Worm (Caenorhabditis elegans) whole organism, L1 larva: ENCODE data around the gene srbc-59.

Source experiments
- ceh-82 ChIP-seq, 3 experiments: fragments of 150-350 bp in 1 of 3; sonication (generic microtip) in 2 of 3; optimal IDR thresholded peaks; 2 replicates each; lab custom pipeline; 2014 to 2017; ENCODE audit warnings: missing biosample characterization in 3 of 3, missing genetic modification characterization in 3 of 3
- egl-27 ChIP-seq, 2 experiments: fragments of 150-350 bp in 1 of 2; sonication (generic microtip); optimal IDR thresholded peaks; 3 replicates each; lab custom pipeline; 2017 to 2018; ENCODE audit warnings: missing biosample characterization in 2 of 2, missing genetic modification characterization in 2 of 2, missing genetic modification reagents in 2 of 2
- elt-3 ChIP-seq, 6 experiments: fragments of 150-350 bp in 1 of 6; sonication (generic microtip); optimal IDR thresholded peaks; 2 replicates each; lab custom pipeline; 2017 to 2018; ENCODE audit warnings: missing biosample characterization in 6 of 6, missing genetic modification characterization in 6 of 6, inconsistent platforms in 1 of 6
- fkh-10 ChIP-seq: sonication (generic microtip); optimal IDR thresholded peaks from 2 replicates; lab custom pipeline; 2017; ENCODE audit warnings: missing biosample characterization, missing genetic modification reagents, missing genetic modification characterization
- nhr-76 ChIP-seq: sonication (generic microtip); optimal IDR thresholded peaks from 2 replicates; lab custom pipeline; 2017; ENCODE audit warnings: missing biosample characterization, missing genetic modification characterization
- pqm-1 ChIP-seq: sonication (generic microtip); optimal IDR thresholded peaks from 3 replicates; lab custom pipeline; 2017; ENCODE audit warnings: missing biosample characterization, missing genetic modification characterization
- swsn-7 ChIP-seq: sonication (generic microtip); optimal IDR thresholded peaks from 2 replicates; lab custom pipeline; 2016; ENCODE audit warnings: missing genetic modification characterization, missing compliant biosample characterization
- tbx-2 ChIP-seq: sonication (generic microtip); optimal IDR thresholded peaks from 2 replicates; lab custom pipeline; 2016; ENCODE audit warnings: missing genetic modification characterization, missing compliant biosample characterization
- unc-30 ChIP-seq: sonication (generic microtip); optimal IDR thresholded peaks from 2 replicates; lab custom pipeline; 2017; ENCODE audit warnings: missing biosample characterization, missing genetic modification characterization

- TF ChIP-seq pqm-1 (tag; lab: Kevin White, UChicago) (no peak), nhr-76 (tag; lab: Kevin White, UChicago) (no peak), egl-27 (tag; optimal IDR thresholded peaks at IDR 0.05; lab: Kevin White, UChicago) (no peak), elt-3 (tag; optimal IDR thresholded peaks at IDR 0.05; lab: Kevin White, UChicago) (no peak), unc-30 (tag; lab: Kevin White, UChicago) (no peak), fkh-10 (GFP tag; lab: Kevin White, UChicago) (no peak), tbx-2 (tag; lab: Kevin White, UChicago) (no peak), ceh-82 (tag; optimal IDR thresholded peaks at IDR 0.05; lab: Kevin White, UChicago) (no peak), swsn-7 (tag; lab: Kevin White, UChicago) (no peak)
Observed at ce11 chrV:756169-756568, 22.3 kb upstream of the srbc-59 start, which contains the start of gene str-20.
